Worm (Caenorhabditis elegans) whole organism, young adult: ENCODE measurements around the gene sre-7.

Experiments
- B0261.1 ChIP-seq: sonication (generic microtip); optimal IDR thresholded peaks from 2 replicates; lab custom pipeline; 2016; ENCODE audit warnings: mild to moderate bottlenecking, missing genetic modification characterization, moderate library complexity, missing compliant biosample characterization
- B0336.3 ChIP-seq: fragments of 200-800 bp; sonication (Bioruptor generic); IDR thresholded peaks from 2 replicates; pipeline ENCODE4 v1.3.6; 2022; ENCODE audit warnings: missing genetic modification characterization, missing compliant biosample characterization
- D2030.7 ChIP-seq: fragments of 200-800 bp; sonication (Bioruptor generic); IDR thresholded peaks from 2 replicates; pipeline ENCODE4 v1.3.6; 2022; ENCODE audit warnings: missing genetic modification reagents, missing genetic modification characterization, missing compliant biosample characterization
- F10E7.11 ChIP-seq: sonication (generic microtip); optimal IDR thresholded peaks from 2 replicates; lab custom pipeline; 2017; ENCODE audit warnings: mild to moderate bottlenecking, missing genetic modification characterization, moderate library complexity, missing compliant biosample characterization
- F22D6.2 ChIP-seq: sonication (generic microtip); optimal IDR thresholded peaks from 2 replicates; lab custom pipeline; 2016; ENCODE audit warnings: mild to moderate bottlenecking, missing genetic modification characterization, missing compliant biosample characterization
- F23B12.7 ChIP-seq: sonication (generic microtip); optimal IDR thresholded peaks from 2 replicates; lab custom pipeline; 2017; ENCODE audit warnings: missing genetic modification characterization, mild to moderate bottlenecking, missing compliant biosample characterization, antibody characterized with exemption, moderate library complexity; ENCODE audit not compliant: insufficient read depth
- F37B4.10 ChIP-seq: fragments of 200-800 bp; sonication (Bioruptor generic); IDR thresholded peaks from 2 replicates; pipeline ENCODE4 v1.3.6; 2022; ENCODE audit warnings: missing genetic modification characterization, missing compliant biosample characterization
- F57C9.4 ChIP-seq: sonication (generic microtip); optimal IDR thresholded peaks from 2 replicates; lab custom pipeline; 2017; ENCODE audit warnings: mild to moderate bottlenecking, missing genetic modification characterization, missing compliant biosample characterization
- Y53G8AR.9 ChIP-seq: fragments of 200-800 bp; sonication (Bioruptor generic); conservative IDR thresholded peaks from 2 replicates; pipeline ENCODE4 v1.3.6; 2022; ENCODE audit warnings: missing genetic modification reagents, missing genetic modification characterization, missing compliant biosample characterization
- Y56A3A.18 ChIP-seq: fragments of 200-800 bp; sonication (Bioruptor generic); IDR thresholded peaks from 2 replicates; pipeline ENCODE4 v1.3.6; 2022; ENCODE audit warnings: missing genetic modification reagents, missing genetic modification characterization, missing compliant biosample characterization
- akir-1 ChIP-seq: fragments of 200-800 bp; sonication (Bioruptor generic); optimal IDR thresholded peaks from 2 replicates; lab custom pipeline; 2018; ENCODE audit warnings: mild to moderate bottlenecking, missing genetic modification characterization, moderate library complexity, missing compliant biosample characterization
- aptf-2 ChIP-seq: fragments of 200-800 bp; sonication (Bioruptor generic); conservative IDR thresholded peaks from 2 replicates; pipeline ENCODE4 v1.3.6; 2022; ENCODE audit warnings: missing genetic modification reagents, missing genetic modification characterization, missing compliant biosample characterization
- attf-5 ChIP-seq: fragments of 200-800 bp; sonication (Bioruptor generic); optimal IDR thresholded peaks from 2 replicates; lab custom pipeline; 2018; ENCODE audit warnings: mild to moderate bottlenecking, missing genetic modification characterization, missing compliant biosample characterization
- cebp-1 ChIP-seq, 2 experiments: fragments of 200-800 bp in 1 of 2; sonication (Bioruptor generic) in 1 of 2; sonication (generic microtip) in 1 of 2; IDR thresholded peaks in 1 of 2; optimal IDR thresholded peaks in 1 of 2; 2 replicates each; pipeline versions ENCODE4 v1.3.6 to Lab custom; 2017 to 2022; ENCODE audit warnings: missing compliant biosample characterization in 2 of 2, missing genetic modification characterization in 2 of 2, mild to moderate bottlenecking in 1 of 2, missing genetic modification reagents in 1 of 2, moderate library complexity in 1 of 2
- ceh-27 ChIP-seq: fragments of 200-800 bp; sonication (Bioruptor generic); optimal IDR thresholded peaks from 2 replicates; lab custom pipeline; 2018; ENCODE audit warnings: mild to moderate bottlenecking, missing genetic modification characterization, moderate library complexity, missing compliant biosample characterization
- ceh-91 ChIP-seq: fragments of 200-800 bp; sonication (Bioruptor generic); IDR thresholded peaks from 2 replicates; pipeline ENCODE4 v1.3.6; 2022; ENCODE audit warnings: missing genetic modification reagents, missing genetic modification characterization, missing compliant biosample characterization
- die-1 ChIP-seq: sonication (generic microtip); optimal IDR thresholded peaks from 2 replicates; lab custom pipeline; 2016; ENCODE audit warnings: missing genotype, mild to moderate bottlenecking, missing genetic modification characterization, missing compliant biosample characterization
- egl-18 ChIP-seq: fragments of 200-800 bp; sonication (Bioruptor generic); IDR thresholded peaks from 2 replicates; pipeline ENCODE4 v1.3.6; 2022; ENCODE audit warnings: missing genetic modification reagents, missing genetic modification characterization, missing compliant biosample characterization
- egrh-3 ChIP-seq: fragments of 200-800 bp; sonication (Bioruptor generic); IDR thresholded peaks from 2 replicates; pipeline ENCODE4 v1.3.6; 2022; ENCODE audit warnings: missing genetic modification reagents, missing genetic modification characterization, missing compliant biosample characterization
- hlh-26 ChIP-seq: fragments of 200-800 bp; sonication (Bioruptor generic); conservative IDR thresholded peaks from 2 replicates; pipeline ENCODE4 v1.3.6; 2022; ENCODE audit warnings: missing genetic modification reagents, missing genetic modification characterization, missing compliant biosample characterization
- hmg-1.2 ChIP-seq: fragments of 200-800 bp; sonication (Bioruptor generic); IDR thresholded peaks from 2 replicates; pipeline ENCODE4 v1.3.6; 2022; ENCODE audit warnings: missing genetic modification reagents, missing genetic modification characterization, missing compliant biosample characterization
- hmg-20 ChIP-seq: fragments of 200-800 bp; sonication (Bioruptor generic); IDR thresholded peaks from 2 replicates; pipeline ENCODE4 v1.3.6; 2022; ENCODE audit warnings: missing genetic modification reagents, missing genetic modification characterization, missing compliant biosample characterization
- hrde-1 ChIP-seq: sonication (generic microtip); optimal IDR thresholded peaks from 2 replicates; lab custom pipeline; 2016; ENCODE audit warnings: missing genetic modification characterization, mild to moderate bottlenecking, missing compliant biosample characterization, moderate library complexity, missing genotype, missing genetic modification reagents, borderline replicate concordance
- lag-1 ChIP-seq: fragments of 200-800 bp; sonication (Bioruptor generic); IDR thresholded peaks from 2 replicates; pipeline ENCODE4 v1.3.6; 2022; ENCODE audit warnings: missing genetic modification reagents, missing genetic modification characterization, missing compliant biosample characterization
- lin-40 ChIP-seq: sonication (generic microtip); optimal IDR thresholded peaks from 2 replicates; lab custom pipeline; 2016; ENCODE audit warnings: missing genetic modification characterization, mild to moderate bottlenecking, missing compliant biosample characterization, missing genotype, missing genetic modification reagents
- lsl-1 ChIP-seq: fragments of 200-800 bp; sonication (Bioruptor generic); optimal IDR thresholded peaks from 2 replicates; lab custom pipeline; 2018; ENCODE audit warnings: mild to moderate bottlenecking, missing genetic modification characterization, moderate library complexity, missing compliant biosample characterization
- madf-10 ChIP-seq: sonication (generic microtip); optimal IDR thresholded peaks from 2 replicates; lab custom pipeline; 2016; ENCODE audit warnings: mild to moderate bottlenecking, missing genetic modification characterization, missing compliant biosample characterization
- mel-28 ChIP-seq: sonication (generic microtip); optimal IDR thresholded peaks from 2 replicates; lab custom pipeline; 2016; ENCODE audit warnings: borderline replicate concordance, mild to moderate bottlenecking, missing genetic modification characterization, missing compliant biosample characterization
- mes-4 ChIP-seq: sonication (generic microtip); optimal IDR thresholded peaks from 2 replicates; lab custom pipeline; 2016; ENCODE audit warnings: missing genotype, missing genetic modification characterization, missing compliant biosample characterization
- mxl-1 ChIP-seq: sonication (generic microtip); optimal IDR thresholded peaks from 2 replicates; lab custom pipeline; 2016; ENCODE audit warnings: missing genetic modification characterization, missing compliant biosample characterization
- nfyb-1 ChIP-seq: fragments of 200-800 bp; sonication (Bioruptor generic); IDR thresholded peaks from 2 replicates; pipeline ENCODE4 v1.3.6; 2022; ENCODE audit warnings: missing genetic modification reagents, missing genetic modification characterization, missing compliant biosample characterization
- nhr-27 ChIP-seq: fragments of 200-800 bp; sonication (Bioruptor generic); optimal IDR thresholded peaks from 2 replicates; lab custom pipeline; 2018; ENCODE audit warnings: mild to moderate bottlenecking, missing genetic modification characterization, moderate library complexity, missing compliant biosample characterization
- nhr-80 ChIP-seq: sonication (generic microtip); optimal IDR thresholded peaks from 2 replicates; lab custom pipeline; 2016; ENCODE audit warnings: missing genetic modification characterization, missing compliant biosample characterization
- pha-4 ChIP-seq: fragments of 150-350 bp; sonication (generic microtip); optimal IDR thresholded peaks from 2 replicates; lab custom pipeline; 2014; ENCODE audit warnings: missing biosample characterization, missing genetic modification reagents, missing genetic modification characterization
- rcor-1 ChIP-seq: fragments of 200-800 bp; sonication (Bioruptor generic); IDR thresholded peaks from 2 replicates; pipeline ENCODE4 v1.3.6; 2022; ENCODE audit warnings: missing genetic modification reagents, missing genetic modification characterization, missing compliant biosample characterization
- rpc-1 ChIP-seq, 2 experiments: fragments of 150-350 bp in 1 of 2; sonication (generic microtip) in 1 of 2; optimal IDR thresholded peaks; 2 replicates each; lab custom pipeline; 2014 to 2018; ENCODE audit warnings: missing biosample characterization in 1 of 2, missing genetic modification characterization in 1 of 2, missing genetic modification reagents in 1 of 2, missing genotype in 1 of 2
- sdz-38 ChIP-seq: sonication (generic microtip); optimal IDR thresholded peaks from 2 replicates; lab custom pipeline; 2016; ENCODE audit warnings: missing genotype, missing genetic modification characterization, missing compliant biosample characterization
- snpc-1.3 ChIP-seq: sonication (generic microtip); optimal IDR thresholded peaks from 2 replicates; lab custom pipeline; 2017; ENCODE audit warnings: missing genetic modification characterization, mild to moderate bottlenecking, missing compliant biosample characterization, antibody characterized with exemption, moderate library complexity, missing genotype, missing genetic modification reagents; ENCODE audit not compliant: insufficient read depth
- somi-1 ChIP-seq: fragments of 200-800 bp; sonication (Bioruptor generic); optimal IDR thresholded peaks from 2 replicates; lab custom pipeline; 2018; ENCODE audit warnings: mild to moderate bottlenecking, missing genetic modification characterization, missing compliant biosample characterization
- sptf-2 ChIP-seq: fragments of 200-800 bp; sonication (Bioruptor generic); optimal IDR thresholded peaks from 2 replicates; lab custom pipeline; 2018; ENCODE audit warnings: mild to moderate bottlenecking, missing genetic modification characterization, missing compliant biosample characterization
- tbp1 ChIP-seq: fragments of 200-800 bp; sonication (Bioruptor generic); optimal IDR thresholded peaks from 2 replicates; lab custom pipeline; 2018; ENCODE audit warnings: mild to moderate bottlenecking, missing genetic modification characterization, missing compliant biosample characterization
- unc-130 ChIP-seq: sonication (generic microtip); optimal IDR thresholded peaks from 2 replicates; lab custom pipeline; 2016; ENCODE audit warnings: missing genetic modification reagents, missing genetic modification characterization, missing compliant biosample characterization
- zfh-2 ChIP-seq: fragments of 200-800 bp; sonication (Bioruptor generic); conservative IDR thresholded peaks from 2 replicates; pipeline ENCODE4 v1.3.6; 2022; ENCODE audit warnings: missing genetic modification reagents, missing genetic modification characterization, missing compliant biosample characterization
- ztf-18 ChIP-seq: sonication (generic microtip); optimal IDR thresholded peaks from 2 replicates; lab custom pipeline; 2016; ENCODE audit warnings: missing genotype, mild to moderate bottlenecking, missing genetic modification characterization, missing compliant biosample characterization
- ztf-26 ChIP-seq: sonication (generic microtip); optimal IDR thresholded peaks from 2 replicates; lab custom pipeline; 2017; ENCODE audit warnings: missing genetic modification characterization, missing compliant biosample characterization

Gene sre-7

ce11 chrV:14197651-14198050 is 46.4 kb upstream of the sre-7 start (continued):
- no peak for TF ChIP-seq cebp-1 (GFP tag; IDR thresholded peaks at IDR 0.05; lab: Robert Waterston, UW)
- TF ChIP-seq cebp-1 (tag; optimal IDR thresholded peaks at IDR 0.05; lab: Kevin White, UChicago): peak; percentile 49
- peak; percentile 34; the same call in 1 of the 2 replicates for TF ChIP-seq B0336.3 (GFP tag; lab: Robert Waterston, UW)
- no peak for TF ChIP-seq lag-1 (GFP tag; lab: Robert Waterston, UW)
- no peak for TF ChIP-seq rpc-1 (optimal IDR thresholded peaks at IDR 0.05; lab: Kevin White, UChicago)
- TF ChIP-seq rpc-1 (tag; optimal IDR thresholded peaks at IDR 0.05; lab: Kevin White, UChicago): no peak
- TF ChIP-seq F23B12.7 (tag; lab: Kevin White, UChicago): no peak
- TF ChIP-seq lin-40 (tag; lab: Kevin White, UChicago): peak; percentile 31
- no peak for TF ChIP-seq unc-130 (GFP tag; lab: Kevin White, UChicago)
- peak; percentile 39 for TF ChIP-seq attf-5 (GFP tag; lab: Kevin White, UChicago)
- TF ChIP-seq Y56A3A.18 (GFP tag; lab: Robert Waterston, UW): peak; percentile 39; the same call in 1 of the 2 replicates
- TF ChIP-seq, all 124 proteins: peak for 23

ce11 chrV:14200086-14200485 is 43.9 kb upstream of the sre-7 start:
- TF ChIP-seq F57C9.4 (tag; lab: Kevin White, UChicago): no peak
- TF ChIP-seq mel-28: no peak
- no peak for TF ChIP-seq mxl-1 (tag; lab: Kevin White, UChicago)
- no peak for TF ChIP-seq F10E7.11
- peak; percentile 77 for TF ChIP-seq madf-10
- TF ChIP-seq hmg-1.2 (GFP tag; lab: Robert Waterston, UW): peak; percentile 96
- no peak for TF ChIP-seq F37B4.10
- TF ChIP-seq akir-1 (GFP tag; lab: Kevin White, UChicago): no peak
- no peak for TF ChIP-seq hrde-1 (tag; lab: Kevin White, UChicago)
- TF ChIP-seq aptf-2 (GFP tag; lab: Robert Waterston, UW): no peak
- TF ChIP-seq ztf-18 (tag; lab: Kevin White, UChicago): peak; percentile 77
- TF ChIP-seq F23B12.7 (tag; lab: Kevin White, UChicago): peak; percentile 69
- peak; percentile 94 for TF ChIP-seq somi-1
- peak; percentile 38; the same call in 1 of the 2 replicates for TF ChIP-seq egrh-3 (GFP tag; lab: Robert Waterston, UW)
- no peak for TF ChIP-seq ceh-91 (GFP tag; lab: Robert Waterston, UW)
- TF ChIP-seq pha-4 (tag; lab: Kevin White, UChicago): peak; percentile 96
- TF ChIP-seq ztf-26 (tag; lab: Kevin White, UChicago): peak; percentile 83
- TF ChIP-seq B0261.1 (tag; lab: Kevin White, UChicago): no peak
- TF ChIP-seq die-1 (tag; lab: Kevin White, UChicago): peak; percentile 35
- TF ChIP-seq snpc-1.3: peak; percentile 29
- peak; percentile 65 for TF ChIP-seq tbp1 (GFP tag; lab: Kevin White, UChicago)
- peak; percentile 95 for TF ChIP-seq nhr-80 (tag; lab: Kevin White, UChicago)
- TF ChIP-seq hmg-20 (GFP tag; lab: Robert Waterston, UW): no peak
- TF ChIP-seq rcor-1 (GFP tag; lab: Robert Waterston, UW): peak; percentile 57
- TF ChIP-seq D2030.7: no peak
- peak; percentile 86 for TF ChIP-seq ceh-27 (GFP tag; lab: Kevin White, UChicago)
- 0 out of 2 replicates have a peak, but pooled peaks have one; percentile 27 for TF ChIP-seq Y53G8AR.9 (GFP tag; lab: Robert Waterston, UW)
- TF ChIP-seq cebp-1 (GFP tag; IDR thresholded peaks at IDR 0.05; lab: Robert Waterston, UW): peak; percentile 100
- peak; percentile 100 for TF ChIP-seq cebp-1 (tag; optimal IDR thresholded peaks at IDR 0.05; lab: Kevin White, UChicago)
- TF ChIP-seq egl-18 (GFP tag; lab: Robert Waterston, UW): no peak
- TF ChIP-seq mes-4 (tag; lab: Kevin White, UChicago): no peak
- TF ChIP-seq zfh-2: peak; percentile 94
- TF ChIP-seq lsl-1 (GFP tag; lab: Kevin White, UChicago): no peak
- no peak for TF ChIP-seq sptf-2 (GFP tag; lab: Kevin White, UChicago)
- peak; percentile 19 for TF ChIP-seq F22D6.2 (tag; lab: Kevin White, UChicago)
- TF ChIP-seq hlh-26 (GFP tag; lab: Robert Waterston, UW): no peak
- peak; percentile 89 for TF ChIP-seq nfyb-1
- TF ChIP-seq sdz-38: no peak
- TF ChIP-seq lin-40 (tag; lab: Kevin White, UChicago): peak; percentile 90
- TF ChIP-seq nhr-27 (tag; lab: Kevin White, UChicago): no peak
- peak; percentile 83 for TF ChIP-seq B0336.3 (GFP tag; lab: Robert Waterston, UW)
